Worm (Caenorhabditis elegans) whole organism, L4 larva: Measurements from ENCODE around the gene srh-15.

Experiments used
- F26F4.8 ChIP-seq: fragments of 200-800 bp; sonication (Bioruptor generic); conservative IDR thresholded peaks from 2 replicates; pipeline ENCODE4 v1.3.6; 2022; ENCODE audit warnings: missing genetic modification characterization, missing compliant biosample characterization
- ZK546.5 ChIP-seq, 2 experiments: sonication (generic microtip); optimal IDR thresholded peaks; 2 replicates each; lab custom pipeline; 2017; ENCODE audit warnings: missing biosample characterization in 2 of 2, missing genetic modification characterization in 2 of 2
- ama-1 ChIP-seq: fragments of 150-350 bp; optimal IDR thresholded peaks from 2 replicates; lab custom pipeline; 2014; ENCODE audit warnings: inconsistent platforms, mixed read lengths
- arid-1 ChIP-seq: fragments of 200-800 bp; sonication (Bioruptor generic); conservative IDR thresholded peaks from 2 replicates; pipeline ENCODE4 v1.3.6; 2022; ENCODE audit warnings: missing genetic modification reagents, missing genetic modification characterization, missing compliant biosample characterization
- ceh-82 ChIP-seq: sonication (generic microtip); optimal IDR thresholded peaks from 2 replicates; lab custom pipeline; 2017; ENCODE audit warnings: missing biosample characterization, missing genetic modification characterization
- dmd-6 ChIP-seq: fragments of 200-800 bp; sonication (Bioruptor generic); IDR thresholded peaks from 2 replicates; pipeline ENCODE4 v1.3.6; 2022; ENCODE audit warnings: missing genetic modification reagents, missing genetic modification characterization, missing compliant biosample characterization
- egl-27 ChIP-seq: sonication (generic microtip); optimal IDR thresholded peaks from 3 replicates; lab custom pipeline; 2017; ENCODE audit warnings: missing biosample characterization, missing genetic modification reagents, missing genetic modification characterization
- gei-8 ChIP-seq: fragments of 200-800 bp; sonication (Bioruptor generic); optimal IDR thresholded peaks from 2 replicates; lab custom pipeline; 2018; ENCODE audit warnings: mild to moderate bottlenecking, missing genetic modification characterization, missing compliant biosample characterization
- nhr-10 ChIP-seq: fragments of 150-350 bp; optimal IDR thresholded peaks from 2 replicates; lab custom pipeline; 2014; ENCODE audit warnings: missing biosample characterization, missing genetic modification characterization
- nhr-41 ChIP-seq: fragments of 200-800 bp; sonication (Bioruptor generic); IDR thresholded peaks from 2 replicates; pipeline ENCODE4 v1.3.6; 2022; ENCODE audit warnings: missing genetic modification reagents, missing genetic modification characterization, missing compliant biosample characterization
- nhr-76 ChIP-seq: fragments of 150-350 bp; optimal IDR thresholded peaks from 2 replicates; lab custom pipeline; 2014; ENCODE audit warnings: missing biosample characterization, missing genetic modification characterization
- snpc-4 ChIP-seq: fragments of 150-350 bp; optimal IDR thresholded peaks from 2 replicates; lab custom pipeline; 2014; ENCODE audit warnings: missing biosample characterization, missing genetic modification characterization
- spr-1 ChIP-seq: sonication (generic microtip); optimal IDR thresholded peaks from 2 replicates; lab custom pipeline; 2016; ENCODE audit warnings: mild to moderate bottlenecking, missing genetic modification characterization, missing compliant biosample characterization

DNA sequence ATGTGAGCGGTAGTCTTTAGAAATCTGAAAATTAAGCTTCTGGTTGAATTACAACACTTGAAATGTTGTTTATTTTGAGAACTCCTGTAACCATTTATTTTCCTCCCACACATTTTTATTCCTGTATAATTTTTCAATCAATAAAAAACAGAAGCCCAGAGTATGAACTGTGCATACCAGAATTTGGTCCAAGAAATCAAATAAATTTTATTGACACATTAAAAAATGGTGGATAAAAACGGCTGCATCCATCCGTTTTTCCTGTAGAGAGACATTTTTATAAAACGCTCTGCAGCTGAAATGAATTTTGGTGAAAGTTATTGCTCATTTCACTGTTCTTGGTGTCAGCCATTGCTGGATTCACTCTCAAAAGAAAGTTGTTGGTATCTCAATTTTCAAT lies 23.6 kb upstream of the srh-15 start, which contains the start of gene C26E1.1:
- no peak for TF ChIP-seq ama-1 (lab: Kevin White, UChicago)
- no peak for TF ChIP-seq arid-1
- no peak for TF ChIP-seq dmd-6 (GFP tag; lab: Robert Waterston, UW)
- no peak for TF ChIP-seq nhr-76 (tag; lab: Kevin White, UChicago)
- TF ChIP-seq egl-27 (tag; lab: Kevin White, UChicago) = no peak
- TF ChIP-seq ZK546.5 (tag; optimal IDR thresholded peaks at IDR 0.05; lab: Kevin White, UChicago) = no peak
- TF ChIP-seq snpc-4 (tag; lab: Kevin White, UChicago) = no peak
- no peak for TF ChIP-seq ceh-82 (tag; lab: Kevin White, UChicago)
- TF ChIP-seq gei-8 = no peak
- no peak for TF ChIP-seq spr-1 (tag; lab: Kevin White, UChicago)
- TF ChIP-seq nhr-10 (tag; lab: Kevin White, UChicago) = no peak
- no peak for TF ChIP-seq F26F4.8 (GFP tag; lab: Robert Waterston, UW)
- no peak for TF ChIP-seq nhr-41 (GFP tag; lab: Robert Waterston, UW)
